Fruit fly (Drosophila melanogaster) whole organism, embryonic: ENCODE results near the gene CG33230.
A peak's percentile ranks its signal among the peaks of the same experiment; 100 is the strongest.

Experiments used
- Atf3 ChIP-seq: fragments of 200-800 bp; sonication (Bioruptor generic); optimal IDR thresholded peaks from 3 replicates; lab custom pipeline; 2016; ENCODE audit warnings: missing biosample characterization, missing genetic modification characterization
- Bgb ChIP-seq: fragments of 200-800 bp; sonication (Bioruptor generic); IDR thresholded peaks from 2 replicates; pipeline ENCODE4 v1.3.6; 2022; ENCODE audit warnings: missing biosample characterization, missing genetic modification characterization; ENCODE audit not compliant: partially characterized antibody
- CG10267 ChIP-seq: fragments of 200-800 bp; sonication (Bioruptor generic); optimal IDR thresholded peaks from 2 replicates; lab custom pipeline; 2018; ENCODE audit warnings: missing biosample characterization, mild to moderate bottlenecking, missing genetic modification characterization, moderate library complexity
- CG10274 ChIP-seq: fragments of 200-800 bp; sonication (Bioruptor generic); optimal IDR thresholded peaks from 3 replicates; lab custom pipeline; 2017; ENCODE audit warnings: missing biosample characterization, mild to moderate bottlenecking, missing genetic modification characterization
- CG10462 ChIP-seq: fragments of 200-800 bp; sonication (Bioruptor generic); optimal IDR thresholded peaks from 2 replicates; lab custom pipeline; 2016; ENCODE audit warnings: missing biosample characterization, missing genetic modification characterization
- CG10654 ChIP-seq: fragments of 200-800 bp; sonication (Bioruptor generic); optimal IDR thresholded peaks from 2 replicates; lab custom pipeline; 2016; ENCODE audit warnings: missing biosample characterization, missing genetic modification characterization
- CG12299 ChIP-seq: fragments of 200-800 bp; sonication (Bioruptor generic); optimal IDR thresholded peaks from 2 replicates; lab custom pipeline; 2018; ENCODE audit warnings: missing biosample characterization, mild to moderate bottlenecking, missing genetic modification characterization
- CG12391 ChIP-seq: fragments of 200-800 bp; sonication (Bioruptor generic); optimal IDR thresholded peaks from 3 replicates; lab custom pipeline; 2018; ENCODE audit warnings: missing biosample characterization, mild to moderate bottlenecking, missing genetic modification characterization, moderate library complexity
- CG13296 ChIP-seq: fragments of 200-800 bp; sonication (Bioruptor generic); optimal IDR thresholded peaks from 3 replicates; lab custom pipeline; 2018; ENCODE audit warnings: missing biosample characterization, mild to moderate bottlenecking, missing genetic modification characterization
- CG14050 ChIP-seq: fragments of 200-800 bp; sonication (Bioruptor generic); IDR thresholded peaks from 3 replicates; pipeline ENCODE4 v1.3.6; 2022; ENCODE audit warnings: missing biosample characterization, missing genetic modification characterization
- CG16779 ChIP-seq: fragments of 200-800 bp; sonication (Bioruptor generic); IDR thresholded peaks from 2 replicates; pipeline ENCODE4 v1.3.6; 2022; ENCODE audit warnings: missing biosample characterization, missing genetic modification characterization
- CG1792 ChIP-seq: fragments of 200-800 bp; sonication (Bioruptor generic); optimal IDR thresholded peaks from 2 replicates; lab custom pipeline; 2016; ENCODE audit warnings: missing biosample characterization, missing genetic modification characterization
- CG18619 ChIP-seq: fragments of 200-800 bp; sonication (Bioruptor generic); optimal IDR thresholded peaks from 3 replicates; lab custom pipeline; 2017; ENCODE audit warnings: missing biosample characterization, mild to moderate bottlenecking, missing genetic modification characterization
- CG3726 ChIP-seq: fragments of 200-800 bp; sonication (Bioruptor generic); IDR thresholded peaks from 3 replicates; pipeline ENCODE4, ENCODE4 v1.3.6; 2022; ENCODE audit warnings: missing biosample characterization, missing genetic modification characterization
- CG3995 ChIP-seq: fragments of 200-800 bp; sonication (Bioruptor generic); optimal IDR thresholded peaks from 3 replicates; lab custom pipeline; 2016; ENCODE audit warnings: missing biosample characterization, missing genetic modification characterization
- CG4282 ChIP-seq: fragments of 200-800 bp; sonication (Bioruptor generic); optimal IDR thresholded peaks from 2 replicates; lab custom pipeline; 2016; ENCODE audit warnings: missing biosample characterization, missing genetic modification characterization
- CG6254 ChIP-seq: fragments of 200-800 bp; sonication (Bioruptor generic); optimal IDR thresholded peaks from 3 replicates; lab custom pipeline; 2017; ENCODE audit warnings: mild to moderate bottlenecking, missing biosample characterization, missing genetic modification reagents, missing genetic modification characterization
- CG6765 ChIP-seq: fragments of 200-800 bp; sonication (Bioruptor generic); optimal IDR thresholded peaks from 3 replicates; lab custom pipeline; 2017; ENCODE audit warnings: missing biosample characterization, mild to moderate bottlenecking, missing genetic modification characterization
- CG7271 ChIP-seq: fragments of 200-800 bp; sonication (Bioruptor generic); optimal IDR thresholded peaks from 2 replicates; lab custom pipeline; 2018; ENCODE audit warnings: missing biosample characterization, mild to moderate bottlenecking, missing genetic modification characterization, moderate library complexity
- CTCF ChIP-seq: fragments of 200-800 bp; sonication (Bioruptor generic); optimal IDR thresholded peaks from 2 replicates; lab custom pipeline; 2017; ENCODE audit warnings: missing biosample characterization, mild to moderate bottlenecking, missing genetic modification characterization, moderate library complexity
- Deaf1 ChIP-seq: fragments of 200-800 bp; optimal IDR thresholded peaks from 3 replicates; lab custom pipeline; 2019; ENCODE audit warnings: missing biosample characterization, mild to moderate bottlenecking, missing genetic modification characterization, moderate library complexity
- Dll ChIP-seq: fragments of 200-800 bp; sonication (Bioruptor generic); IDR thresholded peaks from 4 replicates; pipeline ENCODE4 v1.3.6; 2022; ENCODE audit warnings: missing biosample characterization, missing genetic modification characterization; ENCODE audit not compliant: partially characterized antibody
- Drgx ChIP-seq: fragments of 200-800 bp; sonication (Bioruptor generic); IDR thresholded peaks from 2 replicates; pipeline ENCODE4 v1.3.6; 2022; ENCODE audit warnings: missing biosample characterization, missing genetic modification characterization
- Ets97D ChIP-seq: fragments of 200-800 bp; sonication (Bioruptor generic); optimal IDR thresholded peaks from 3 replicates; lab custom pipeline; 2016; ENCODE audit warnings: missing biosample characterization, missing genetic modification characterization
- H2.0 ChIP-seq: fragments of 200-800 bp; sonication (Bioruptor generic); IDR thresholded peaks from 2 replicates; pipeline ENCODE4 v1.3.6; 2022; ENCODE audit warnings: missing biosample characterization, missing genetic modification characterization
- HLH3B ChIP-seq: fragments of 200-800 bp; sonication (Bioruptor generic); IDR thresholded peaks from 2 replicates; pipeline ENCODE4 v1.3.6; 2022; ENCODE audit warnings: missing biosample characterization, missing genetic modification characterization
- Hmr ChIP-seq: fragments of 200-800 bp; sonication (Bioruptor generic); optimal IDR thresholded peaks from 3 replicates; lab custom pipeline; 2017; ENCODE audit warnings: mild to moderate bottlenecking, missing biosample characterization, missing genetic modification reagents, missing genetic modification characterization
- Hmx ChIP-seq: fragments of 200-800 bp; sonication (Bioruptor generic); optimal IDR thresholded peaks from 2 replicates; lab custom pipeline; 2016; ENCODE audit warnings: missing biosample characterization, missing genetic modification characterization
- Hr3 ChIP-seq: fragments of 200-800 bp; sonication (Bioruptor generic); optimal IDR thresholded peaks from 3 replicates; lab custom pipeline; 2016; ENCODE audit warnings: missing biosample characterization, missing genetic modification characterization
- MBD-R2 ChIP-seq: fragments of 200-800 bp; sonication (Bioruptor generic); IDR thresholded peaks from 2 replicates; pipeline ENCODE4 v1.3.6; 2022; ENCODE audit warnings: missing biosample characterization, missing genetic modification characterization
- Med ChIP-seq: fragments of 200-800 bp; sonication (Bioruptor generic); peaks from one replicate; lab custom pipeline; 2016; ENCODE audit warnings: missing biosample characterization, missing genetic modification characterization, mild to moderate bottlenecking, inconsistent platforms, moderate library complexity
- NC2β ChIP-seq: fragments of 200-800 bp; sonication (Bioruptor generic); optimal IDR thresholded peaks from 2 replicates; lab custom pipeline; 2016; ENCODE audit warnings: missing biosample characterization, missing genetic modification characterization
- NfI ChIP-seq: fragments of 200-800 bp; sonication (Bioruptor generic); optimal IDR thresholded peaks from 3 replicates; lab custom pipeline; 2018; ENCODE audit warnings: missing biosample characterization, mild to moderate bottlenecking, missing genetic modification characterization, moderate library complexity
- TFAM ChIP-seq: fragments of 200-800 bp; sonication (Bioruptor generic); optimal IDR thresholded peaks from 2 replicates; lab custom pipeline; 2017; ENCODE audit warnings: missing biosample characterization, missing genetic modification characterization, inconsistent platforms
- Xbp1 ChIP-seq: fragments of 200-800 bp; sonication (Bioruptor generic); optimal IDR thresholded peaks from 3 replicates; lab custom pipeline; 2016; ENCODE audit warnings: missing biosample characterization, mild to moderate bottlenecking, missing genetic modification characterization
- ab ChIP-seq: fragments of 200-800 bp; sonication (Bioruptor generic); optimal IDR thresholded peaks from 2 replicates; lab custom pipeline; 2016; ENCODE audit warnings: missing biosample characterization, missing genetic modification characterization
- az2 ChIP-seq: fragments of 200-800 bp; sonication (Bioruptor generic); optimal IDR thresholded peaks from 3 replicates; lab custom pipeline; 2016; ENCODE audit warnings: missing biosample characterization, missing genetic modification characterization
- cas ChIP-seq: fragments of 200-800 bp; sonication (Bioruptor generic); IDR thresholded peaks from 2 replicates; pipeline ENCODE4 v1.3.6; 2022; ENCODE audit warnings: missing biosample characterization, missing genetic modification characterization
- croc ChIP-seq: fragments of 200-800 bp; sonication (Bioruptor generic); conservative IDR thresholded peaks from 3 replicates; pipeline ENCODE4 v1.3.6; 2022; ENCODE audit warnings: missing biosample characterization, missing genetic modification characterization
- dmrt11E ChIP-seq: fragments of 200-800 bp; sonication (Bioruptor generic); optimal IDR thresholded peaks from 3 replicates; lab custom pipeline; 2018; ENCODE audit warnings: missing biosample characterization, mild to moderate bottlenecking, missing genetic modification characterization, moderate library complexity
- h ChIP-seq: fragments of >200 bp; optimal IDR thresholded peaks from 2 replicates; lab custom pipeline; 2017
- oc ChIP-seq: fragments of 200-800 bp; sonication (Bioruptor generic); optimal IDR thresholded peaks from 2 replicates; lab custom pipeline; 2018; ENCODE audit warnings: missing biosample characterization, mild to moderate bottlenecking, missing genetic modification characterization, moderate library complexity
- psq ChIP-seq: fragments of 200-800 bp; sonication (Bioruptor generic); optimal IDR thresholded peaks from 2 replicates; lab custom pipeline; 2017; ENCODE audit warnings: missing biosample characterization, missing genetic modification characterization
- ranshi ChIP-seq: fragments of 200-800 bp; sonication (Bioruptor generic); IDR thresholded peaks from 2 replicates; pipeline ENCODE4 v1.3.6; 2022; ENCODE audit warnings: missing biosample characterization, missing genetic modification characterization
- run ChIP-seq: fragments of 200-800 bp; sonication (Bioruptor generic); optimal IDR thresholded peaks from 3 replicates; lab custom pipeline; 2018; ENCODE audit warnings: missing biosample characterization, mild to moderate bottlenecking, missing genetic modification characterization
- schlank ChIP-seq: fragments of 200-800 bp; sonication (Bioruptor generic); optimal IDR thresholded peaks from 2 replicates; lab custom pipeline; 2018; ENCODE audit warnings: missing biosample characterization, mild to moderate bottlenecking, missing genetic modification characterization
- shn ChIP-seq: fragments of 200-800 bp; sonication (Bioruptor generic); optimal IDR thresholded peaks from 3 replicates; lab custom pipeline; 2016; ENCODE audit warnings: missing biosample characterization, missing genetic modification characterization
- stc ChIP-seq: fragments of 200-800 bp; sonication (Bioruptor generic); IDR thresholded peaks from 2 replicates; pipeline ENCODE4 v1.3.6; 2022; ENCODE audit warnings: missing biosample characterization, missing genetic modification characterization
- tll ChIP-seq, 2 experiments: fragments of 200-800 bp in 1 of 2; fragments of >200 bp in 1 of 2; sonication (Bioruptor generic) in 1 of 2; optimal IDR thresholded peaks; 2 replicates each; lab custom pipeline; 2017 to 2019; ENCODE audit warnings: missing biosample characterization in 2 of 2, missing genetic modification characterization in 2 of 2, mild to moderate bottlenecking in 1 of 2, moderate library complexity in 1 of 2
- wdn ChIP-seq: fragments of 200-800 bp; sonication (Bioruptor generic); IDR thresholded peaks from 2 replicates; pipeline ENCODE4 v1.3.6; 2022; ENCODE audit warnings: missing biosample characterization, missing genetic modification characterization
- zen ChIP-seq: fragments of 200-800 bp; sonication (Bioruptor generic); optimal IDR thresholded peaks from 3 replicates; lab custom pipeline; 2018; ENCODE audit warnings: missing biosample characterization, mild to moderate bottlenecking, missing genetic modification characterization, moderate library complexity

Gene CG33230

dm6 chr3L:1575731-1576376 is 42.4 kb upstream of the CG33230 start (continued):
- TF ChIP-seq Med (GFP tag; lab: Kevin White, UChicago): peak; percentile 48
- peak; percentile 18 for TF ChIP-seq CG7271 (tag; lab: Kevin White, UChicago)
- no peak for TF ChIP-seq CG12391 (tag; lab: Kevin White, UChicago)
- TF ChIP-seq dmrt11E: peak; percentile 5
- no peak for TF ChIP-seq NC2β
- no peak for TF ChIP-seq MBD-R2 (GFP tag; lab: Robert Waterston, UW)
- TF ChIP-seq NfI: no peak
- TF ChIP-seq CG12299: no peak
- no peak for TF ChIP-seq Dll (GFP tag; lab: Robert Waterston, UW)
- TF ChIP-seq CG6254: peak; percentile 16
- no peak for TF ChIP-seq wdn (GFP tag; lab: Robert Waterston, UW)
- TF ChIP-seq CG13296: peak; percentile 15
- TF ChIP-seq oc (tag; lab: Kevin White, UChicago): no peak
- peak; percentile 13; the same call in 1 of the 2 replicates for TF ChIP-seq ranshi
- TF ChIP-seq CG14050 (GFP tag; lab: Robert Waterston, UW): no peak
- no peak for TF ChIP-seq Xbp1 (GFP tag; lab: Kevin White, UChicago)
- no peak for TF ChIP-seq Hmx
- peak; percentile 22; the same call in 1 of the 2 replicates for TF ChIP-seq stc (GFP tag; lab: Robert Waterston, UW)
- TF ChIP-seq CG4282 (GFP tag; lab: Kevin White, UChicago): peak; percentile 3
- no peak for TF ChIP-seq CG16779 (GFP tag; lab: Robert Waterston, UW)
- TF ChIP-seq HLH3B (GFP tag; lab: Robert Waterston, UW): no peak; the same call in 1 of the 2 replicates
- TF ChIP-seq TFAM (GFP tag; lab: Kevin White, UChicago): no peak
- TF ChIP-seq CG18619 (GFP tag; lab: Kevin White, UChicago): peak; percentile 1
- no peak for TF ChIP-seq CG10274 (GFP tag; lab: Kevin White, UChicago)
- no peak for TF ChIP-seq shn (GFP tag; lab: Kevin White, UChicago)
- TF ChIP-seq Drgx (GFP tag; lab: Robert Waterston, UW): peak; percentile 19; the same call in 1 of the 2 replicates
- peak; percentile 0 for TF ChIP-seq Ets97D

dm6 chr3L:1576489-1577106 is 41.6 kb upstream of the CG33230 start, which contains the start of gene CG13917:
TSS of gene CG13917 (plus strand) at chr3L:1576699.
- TF ChIP-seq tll (GFP tag; optimal IDR thresholded peaks at IDR 0.05; lab: Kevin White, UChicago) (no peak), psq (GFP tag; lab: Kevin White, UChicago) (no peak), CG10654 (GFP tag; lab: Kevin White, UChicago) (no peak), ab (GFP tag; lab: Kevin White, UChicago) (no peak), CG6765 (GFP tag; lab: Kevin White, UChicago) (no peak), Hmr (GFP tag; lab: Kevin White, UChicago) (peak; percentile 71), ranshi (no peak), CG10267 (tag; lab: Kevin White, UChicago) (peak; percentile 77), run (tag; lab: Kevin White, UChicago) (peak; percentile 25), CG1792 (GFP tag; lab: Kevin White, UChicago) (no peak), CTCF (GFP tag; lab: Kevin White, UChicago) (peak; percentile 28), az2 (GFP tag; lab: Kevin White, UChicago) (no peak), cas (GFP tag; lab: Robert Waterston, UW) (0 out of 2 replicates have a peak, but pooled peaks have one; percentile 21), H2.0 (no peak), Hr3 (GFP tag; lab: Kevin White, UChicago) (no peak), Bgb (GFP tag; lab: Robert Waterston, UW) (peak; percentile 48; the same call in 1 of the 2 replicates), Atf3 (GFP tag; lab: Kevin White, UChicago) (no peak), schlank (tag; lab: Kevin White, UChicago) (no peak), CG10462 (GFP tag; lab: Kevin White, UChicago) (no peak), croc (no peak), zen (peak; percentile 31), Deaf1 (tag; lab: Kevin White, UChicago) (peak; percentile 21), CG3995 (GFP tag; lab: Kevin White, UChicago) (no peak), CG3726 (GFP tag; lab: Robert Waterston, UW) (no peak), h (lab: Kevin White, UChicago) (no peak)
